Fruit fly (Drosophila melanogaster): ENCODE data around the gene brat.

dm6 chr2L:19108377-19108876, 25.2 kb upstream of the brat start, which contains the start of gene Lim3:
- TF ChIP-seq cnc (optimal IDR thresholded peaks at IDR 0.05): no peak
- TF ChIP-seq toe (GFP tag; optimal IDR thresholded peaks at IDR 0.05): no peak
- no peak for TF ChIP-seq cic (GFP tag; optimal IDR thresholded peaks at IDR 0.05)
- TF ChIP-seq CG14711 (tag; optimal IDR thresholded peaks at IDR 0.05): no peak
- TF ChIP-seq tj (GFP tag; optimal IDR thresholded peaks at IDR 0.05): no peak
- no peak for TF ChIP-seq CG7045 (GFP tag; optimal IDR thresholded peaks at IDR 0.05)

Measured in whole organism, adult.